Worm (Caenorhabditis elegans) whole organism, L1 larva: ENCODE measurements around the gene hpl-1.

Experiments used
- aly-2 ChIP-seq: fragments of 150-350 bp; optimal IDR thresholded peaks from 2 replicates; lab custom pipeline; 2014; ENCODE audit warnings: missing biosample characterization, missing genetic modification characterization
- blmp-1 ChIP-seq: fragments of 150-350 bp; optimal IDR thresholded peaks from 2 replicates; lab custom pipeline; 2014; ENCODE audit warnings: missing biosample characterization, missing genetic modification characterization
- ets-5 ChIP-seq: fragments of 200-800 bp; sonication (Bioruptor generic); IDR thresholded peaks from 2 replicates; pipeline ENCODE4 v1.3.6; 2022; ENCODE audit warnings: missing genetic modification characterization, missing compliant biosample characterization
- nhr-76 ChIP-seq: sonication (generic microtip); optimal IDR thresholded peaks from 2 replicates; lab custom pipeline; 2017; ENCODE audit warnings: missing biosample characterization, missing genetic modification characterization
- pqm-1 ChIP-seq: sonication (generic microtip); optimal IDR thresholded peaks from 3 replicates; lab custom pipeline; 2017; ENCODE audit warnings: missing biosample characterization, missing genetic modification characterization
- snpc-4 ChIP-seq: fragments of 150-350 bp; optimal IDR thresholded peaks from 2 replicates; lab custom pipeline; 2014; ENCODE audit warnings: missing biosample characterization, missing genetic modification characterization
- vab-15 ChIP-seq: sonication (generic microtip); optimal IDR thresholded peaks from 2 replicates; lab custom pipeline; 2017; ENCODE audit warnings: missing genotype, mild to moderate bottlenecking, missing genetic modification characterization, missing compliant biosample characterization

DNA sequence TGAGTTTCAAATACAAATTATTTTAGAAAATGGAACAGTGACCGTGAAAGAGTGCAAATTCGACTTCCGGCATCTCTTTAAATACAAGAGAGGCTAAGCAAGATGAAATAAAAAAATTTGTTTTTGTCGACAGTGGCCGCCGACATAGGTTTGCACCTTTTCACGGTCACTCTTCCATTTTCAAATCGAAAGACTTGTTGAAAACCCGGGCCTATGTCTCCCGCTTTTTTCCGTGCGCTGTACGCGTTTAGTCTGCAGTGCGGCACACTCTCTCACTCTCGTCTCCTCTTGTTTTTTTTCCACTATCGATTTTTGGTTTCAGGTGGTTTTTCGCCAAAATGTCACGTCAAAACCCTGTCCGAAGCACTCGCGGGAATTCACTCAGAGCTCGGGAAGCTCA lies at the start of gene hpl-1:
- no peak for TF ChIP-seq ets-5 (GFP tag; lab: Robert Waterston, UW)
- TF ChIP-seq nhr-76, result no peak
- TF ChIP-seq blmp-1 (tag; lab: Kevin White, UChicago), result no peak
- TF ChIP-seq snpc-4 (tag; lab: Kevin White, UChicago), result no peak
- no peak for TF ChIP-seq vab-15 (tag; lab: Kevin White, UChicago)
- no peak for TF ChIP-seq pqm-1
- TF ChIP-seq aly-2 (tag; lab: Kevin White, UChicago), result no peak
